Worm (Caenorhabditis elegans): Measurements from ENCODE around the gene lgc-48.
A peak's percentile ranks its signal among the peaks of the same experiment; 100 is the strongest.

Gene lgc-48

ce11 chrV:13360254-13360653 is 20.2 kb downstream of the lgc-48 start, which contains the start of gene F32H5.4:
TSS of gene F32H5.4 (plus strand) at chrV:13360554.
- TF ChIP-seq egl-27 (tag; optimal IDR thresholded peaks at IDR 0.05) (no peak), pqm-1 (tag; optimal IDR thresholded peaks at IDR 0.05) (no peak), mdl-1 (tag; optimal IDR thresholded peaks at IDR 0.05) (no peak), nfya-1 (tag; optimal IDR thresholded peaks at IDR 0.05; ENCODE audit: insufficient read depth) (no peak)

- no peak for TF ChIP-seq aly-2 (tag; optimal IDR thresholded peaks at IDR 0.05)
- no peak for TF ChIP-seq nhr-11 (tag; optimal IDR thresholded peaks at IDR 0.05)
- TF ChIP-seq unc-39 (tag; optimal IDR thresholded peaks at IDR 0.05), result no peak
Measured at ce11 chrV:13363415-13363814, 23.4 kb downstream of the lgc-48 start, which contains the start of gene srg-46. TSS of gene srg-46 (plus strand) at chrV:13363715.

- TF ChIP-seq egl-5 (tag; optimal IDR thresholded peaks at IDR 0.05), result no peak
- no peak for TF ChIP-seq zag-1 (tag; optimal IDR thresholded peaks at IDR 0.05)
- TF ChIP-seq nhr-12 (tag; optimal IDR thresholded peaks at IDR 0.05), result no peak
- no peak for TF ChIP-seq ztf-11 (tag; optimal IDR thresholded peaks at IDR 0.05)
- no peak for TF ChIP-seq unc-39 (tag; optimal IDR thresholded peaks at IDR 0.05)
- no peak for TF ChIP-seq eor-1 (tag; optimal IDR thresholded peaks at IDR 0.05)
- no peak for TF ChIP-seq nhr-28 (tag; optimal IDR thresholded peaks at IDR 0.05)
- TF ChIP-seq egl-27 (tag; optimal IDR thresholded peaks at IDR 0.05), result no peak
- TF ChIP-seq nhr-77 (tag; optimal IDR thresholded peaks at IDR 0.05), result no peak
- TF ChIP-seq ceh-82 (tag; optimal IDR thresholded peaks at IDR 0.05), result no peak
- TF ChIP-seq hmg-11 (tag; optimal IDR thresholded peaks at IDR 0.05), result no peak
- no peak for TF ChIP-seq jun-1 (tag; optimal IDR thresholded peaks at IDR 0.05)
- no peak for TF ChIP-seq lsy-12 (tag; optimal IDR thresholded peaks at IDR 0.05)
- no peak for TF ChIP-seq R02D3.7 (tag; optimal IDR thresholded peaks at IDR 0.05)
- TF ChIP-seq ama-1 (optimal IDR thresholded peaks at IDR 0.05), result no peak
- no peak for TF ChIP-seq elt-2 (tag; optimal IDR thresholded peaks at IDR 0.05)
- no peak for TF ChIP-seq mdl-1 (tag; optimal IDR thresholded peaks at IDR 0.05)
- no peak for TF ChIP-seq elt-3 (tag; optimal IDR thresholded peaks at IDR 0.05)
- TF ChIP-seq ceh-28 (tag; optimal IDR thresholded peaks at IDR 0.05), result no peak
Measured at ce11 chrV:13364227-13364626, 24.2 kb downstream of the lgc-48 start.

- TF ChIP-seq fkh-10 (GFP tag; optimal IDR thresholded peaks at IDR 0.05), result peak; percentile 56
- no peak for TF ChIP-seq ztf-11 (tag; optimal IDR thresholded peaks at IDR 0.05)
- TF ChIP-seq ceh-82 (tag; optimal IDR thresholded peaks at IDR 0.05), result no peak
Measured at ce11 chrV:13366488-13366887, 26.4 kb downstream of the lgc-48 start.

ce11 chrV:13367024-13367423 is 27.0 kb downstream of the lgc-48 start, which contains the start of gene srx-125:
TSS of gene srx-125 (plus strand) at chrV:13367324.
- TF ChIP-seq ceh-16 (tag; optimal IDR thresholded peaks at IDR 0.05) (no peak), aly-2 (tag; optimal IDR thresholded peaks at IDR 0.05) (no peak), tbx-2 (tag; optimal IDR thresholded peaks at IDR 0.05) (no peak), nhr-77 (tag; optimal IDR thresholded peaks at IDR 0.05) (no peak), lin-39 (tag; optimal IDR thresholded peaks at IDR 0.05) (no peak)

DNA sequence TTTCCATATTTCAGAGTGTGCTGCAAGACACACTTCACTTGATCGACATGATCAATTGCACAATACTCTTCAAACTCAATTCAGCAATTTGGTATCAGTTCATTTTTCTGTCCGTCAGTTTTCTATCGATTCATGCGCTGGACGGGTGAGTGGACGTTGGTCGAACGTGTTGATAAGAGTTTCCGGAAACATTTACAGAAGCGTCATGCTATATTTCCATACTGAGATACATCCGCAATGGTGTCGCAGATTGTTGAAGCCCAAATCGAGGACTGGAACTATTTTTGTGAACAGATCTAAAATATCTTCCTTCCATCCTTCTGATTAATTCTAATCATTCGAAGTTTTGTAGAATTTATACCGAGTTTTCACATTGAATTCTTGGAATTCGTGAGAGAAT is 29.6 kb downstream of the lgc-48 start:
- peak; percentile 83 for TF ChIP-seq elt-2 (tag; optimal IDR thresholded peaks at IDR 0.05)
- TF ChIP-seq pqm-1 (tag; optimal IDR thresholded peaks at IDR 0.05), result peak; percentile 79
- TF ChIP-seq egl-27 (tag; optimal IDR thresholded peaks at IDR 0.05), result no peak
- TF ChIP-seq nhr-23 (tag; optimal IDR thresholded peaks at IDR 0.05), result no peak
- TF ChIP-seq nfya-1 (tag; optimal IDR thresholded peaks at IDR 0.05; ENCODE audit: insufficient read depth), result no peak
- TF ChIP-seq jun-1 (tag; optimal IDR thresholded peaks at IDR 0.05), result peak; percentile 73
- peak; percentile 28 for TF ChIP-seq nhr-43 (tag; optimal IDR thresholded peaks at IDR 0.05; ENCODE audit: poor library complexity, severe bottlenecking)
- no peak for TF ChIP-seq snpc-4 (tag; optimal IDR thresholded peaks at IDR 0.05)
- no peak for TF ChIP-seq elt-3 (tag; optimal IDR thresholded peaks at IDR 0.05)

DNA sequence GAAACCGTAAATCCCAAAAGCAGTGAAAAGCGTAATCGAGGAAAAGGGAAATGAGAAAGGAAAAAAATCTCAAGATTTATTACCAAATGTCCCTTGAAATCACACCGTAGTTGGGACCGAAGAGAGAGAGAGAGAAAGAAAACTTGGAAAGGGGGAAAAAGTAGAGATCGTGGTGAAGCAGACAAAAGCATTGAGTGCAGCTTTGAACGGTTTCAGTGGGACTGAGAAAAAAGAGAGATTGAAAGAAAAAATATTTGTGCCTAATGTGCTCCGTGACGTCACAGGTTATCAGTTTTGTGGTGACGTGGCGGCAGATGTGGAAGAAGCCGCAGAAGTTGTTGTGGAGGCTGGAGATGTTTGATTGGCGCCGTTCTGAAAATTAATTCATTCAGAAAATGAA is 30.2 kb downstream of the lgc-48 start:
- TF ChIP-seq ztf-4 (tag; optimal IDR thresholded peaks at IDR 0.05) (no peak), ceh-9 (tag; optimal IDR thresholded peaks at IDR 0.05) (no peak), fkh-2 (tag; optimal IDR thresholded peaks at IDR 0.05) (no peak), ceh-28 (tag; optimal IDR thresholded peaks at IDR 0.05) (no peak), fkh-10 (GFP tag; optimal IDR thresholded peaks at IDR 0.05) (no peak), eor-1 (tag; optimal IDR thresholded peaks at IDR 0.05) (no peak), unc-39 (tag; optimal IDR thresholded peaks at IDR 0.05) (no peak), elt-1 (tag; optimal IDR thresholded peaks at IDR 0.05) (no peak), snpc-4 (tag; optimal IDR thresholded peaks at IDR 0.05) (no peak), egl-5 (tag; optimal IDR thresholded peaks at IDR 0.05) (no peak), R02D3.7 (tag; optimal IDR thresholded peaks at IDR 0.05) (no peak), ama-1 (optimal IDR thresholded peaks at IDR 0.05) (no peak), nfya-1 (tag; optimal IDR thresholded peaks at IDR 0.05; ENCODE audit: insufficient read depth) (no peak)

Measured in whole organism, L3 larva.